Fruit fly (Drosophila melanogaster): Measurements from ENCODE around the gene Rsph9.

DNA sequence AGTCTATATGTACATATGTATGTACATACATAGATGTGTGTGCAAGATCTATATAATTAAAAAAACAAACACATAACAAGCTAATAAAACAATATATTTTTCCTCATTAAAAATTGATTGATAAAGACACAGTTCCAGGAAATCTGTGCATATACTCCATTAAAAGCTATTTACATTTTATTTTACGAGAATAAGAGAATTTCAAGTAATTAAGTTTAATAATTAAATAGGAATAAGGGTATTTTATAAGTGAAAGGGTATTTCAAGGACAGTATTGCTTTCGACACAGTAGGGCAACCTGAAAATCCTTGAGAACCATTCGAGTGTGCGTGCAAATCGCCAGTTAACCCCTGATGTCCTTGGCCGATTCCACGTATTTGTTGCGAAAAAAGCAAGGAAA lies 40.2 kb upstream of the Rsph9 start, which contains the start of gene CG5050:
- no peak for TF ChIP-seq CG8478 (optimal IDR thresholded peaks at IDR 0.05)
- no peak for TF ChIP-seq pan (optimal IDR thresholded peaks at IDR 0.05)
- no peak for TF ChIP-seq psq (optimal IDR thresholded peaks at IDR 0.05)
- no peak for TF ChIP-seq Dll (optimal IDR thresholded peaks at IDR 0.05)
- TF ChIP-seq usp (GFP tag; optimal IDR thresholded peaks at IDR 0.05) = no peak
